Worm (Caenorhabditis elegans): Measurements from ENCODE around the gene C47E12.14.

DNA sequence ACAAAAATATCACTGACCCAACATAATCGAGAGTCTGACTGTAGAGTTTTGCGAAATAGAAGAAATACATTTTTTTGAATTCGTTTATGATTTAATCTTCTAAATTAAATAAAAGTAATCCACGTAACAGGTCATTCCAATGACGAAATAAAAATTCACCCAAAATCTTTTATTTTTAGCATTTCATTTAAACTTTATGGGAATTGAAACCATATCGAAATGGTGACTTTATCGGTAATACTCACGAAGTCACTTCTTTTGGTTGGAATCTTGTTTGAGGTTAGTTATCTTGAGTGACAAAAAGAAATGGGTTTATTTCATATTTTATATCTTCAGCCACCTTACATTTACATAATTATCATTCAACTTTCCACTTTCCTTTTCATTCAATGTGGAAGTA lies 3.6 kb downstream of the C47E12.14 start, which contains the start of the genes C47E12.12 and C47E12.10:
- no peak for TF ChIP-seq unc-62 (GFP tag; optimal IDR thresholded peaks at IDR 0.05)
- TF ChIP-seq ztf-3 (GFP tag; optimal IDR thresholded peaks at IDR 0.05) = no peak
- TF ChIP-seq Y53F4B.3 (GFP tag; IDR thresholded peaks at IDR 0.05) = no peak
- TF ChIP-seq K11D2.4 (GFP tag; IDR thresholded peaks at IDR 0.05) = no peak
- no peak for TF ChIP-seq ceh-40 (GFP tag; IDR thresholded peaks at IDR 0.05)
- no peak for TF ChIP-seq dpl-1 (GFP tag; optimal IDR thresholded peaks at IDR 0.05)
- no peak for TF ChIP-seq mxl-1 (tag; optimal IDR thresholded peaks at IDR 0.05)
- TF ChIP-seq attf-6 (GFP tag; IDR thresholded peaks at IDR 0.05) = no peak
- TF ChIP-seq lin-35 (GFP tag; optimal IDR thresholded peaks at IDR 0.05) = no peak
- TF ChIP-seq efl-1 (GFP tag; optimal IDR thresholded peaks at IDR 0.05) = no peak
- no peak for TF ChIP-seq ets-4 (GFP tag; optimal IDR thresholded peaks at IDR 0.05)
- no peak for TF ChIP-seq aptf-3 (GFP tag; IDR thresholded peaks at IDR 0.05)

Measured in whole organism, young adult.